Fruit fly (Drosophila melanogaster) whole organism, embryonic: ENCODE results near the gene CG4133.

Source experiments
- Atf3 ChIP-seq: fragments of 200-800 bp; sonication (Bioruptor generic); optimal IDR thresholded peaks from 3 replicates; lab custom pipeline; 2016; ENCODE audit warnings: missing biosample characterization, missing genetic modification characterization
- CG10147 ChIP-seq: fragments of 200-800 bp; sonication (Bioruptor generic); optimal IDR thresholded peaks from 2 replicates; lab custom pipeline; 2019; ENCODE audit warnings: missing biosample characterization, mild to moderate bottlenecking, missing genetic modification characterization, moderate library complexity
- CG11093 ChIP-seq: fragments of 200-800 bp; sonication (Bioruptor generic); IDR thresholded peaks from 3 replicates; pipeline ENCODE4 v1.3.6; 2022; ENCODE audit warnings: missing biosample characterization, missing genetic modification characterization
- CG11247 ChIP-seq: fragments of 200-800 bp; sonication (Bioruptor generic); IDR thresholded peaks from 2 replicates; pipeline ENCODE4 v1.3.6; 2022; ENCODE audit warnings: missing biosample characterization, missing genetic modification characterization
- CG11696 ChIP-seq: fragments of 200-800 bp; sonication (Bioruptor generic); IDR thresholded peaks from 2 replicates; pipeline ENCODE4 v1.3.6; 2022; ENCODE audit warnings: missing biosample characterization, missing genetic modification characterization
- CG12155 ChIP-seq: fragments of 200-800 bp; sonication (Bioruptor generic); optimal IDR thresholded peaks from 3 replicates; lab custom pipeline; 2016; ENCODE audit warnings: missing biosample characterization, missing genetic modification characterization
- CG12299 ChIP-seq: fragments of 200-800 bp; sonication (Bioruptor generic); optimal IDR thresholded peaks from 2 replicates; lab custom pipeline; 2018; ENCODE audit warnings: missing biosample characterization, mild to moderate bottlenecking, missing genetic modification characterization
- CG12744 ChIP-seq: fragments of 200-800 bp; sonication (Bioruptor generic); optimal IDR thresholded peaks from 2 replicates; lab custom pipeline; 2016; ENCODE audit warnings: missing biosample characterization, missing genetic modification characterization
- CG12942 ChIP-seq: fragments of 200-800 bp; sonication (Bioruptor generic); optimal IDR thresholded peaks from 3 replicates; lab custom pipeline; 2016; ENCODE audit warnings: missing biosample characterization, missing genetic modification characterization
- CG15696 ChIP-seq: fragments of 200-800 bp; sonication (Bioruptor generic); optimal IDR thresholded peaks from 2 replicates; lab custom pipeline; 2019; ENCODE audit warnings: missing biosample characterization, mild to moderate bottlenecking, missing genetic modification characterization, moderate library complexity
- CG17328 ChIP-seq: fragments of 200-800 bp; sonication (Bioruptor generic); IDR thresholded peaks from 2 replicates; pipeline ENCODE4 v1.3.6; 2022; ENCODE audit warnings: missing biosample characterization, missing genetic modification characterization
- CG2875 ChIP-seq: fragments of 200-800 bp; sonication (Bioruptor generic); optimal IDR thresholded peaks from 2 replicates; lab custom pipeline; 2017; ENCODE audit warnings: missing biosample characterization, mild to moderate bottlenecking, missing genetic modification characterization, missing genetic modification reagents
- CG30020 ChIP-seq: fragments of 200-800 bp; optimal IDR thresholded peaks from 2 replicates; lab custom pipeline; 2019; ENCODE audit warnings: missing biosample characterization, mild to moderate bottlenecking, missing genetic modification characterization, moderate library complexity
- CG31441 ChIP-seq: fragments of 200-800 bp; sonication (Bioruptor generic); IDR thresholded peaks from 2 replicates; pipeline ENCODE4 v1.3.6; 2022; ENCODE audit warnings: missing biosample characterization, missing genetic modification characterization
- CG33557 ChIP-seq: fragments of 200-800 bp; sonication (Bioruptor generic); optimal IDR thresholded peaks from 2 replicates; lab custom pipeline; 2019; ENCODE audit warnings: missing biosample characterization, mild to moderate bottlenecking, missing genetic modification characterization, moderate library complexity
- CG42726 ChIP-seq: fragments of 200-800 bp; sonication (Bioruptor generic); IDR thresholded peaks from 2 replicates; pipeline ENCODE4 v1.3.6; 2022; ENCODE audit warnings: missing biosample characterization, missing genetic modification characterization; ENCODE audit not compliant: partially characterized antibody
- CG4707 ChIP-seq: fragments of 200-800 bp; sonication (Bioruptor generic); optimal IDR thresholded peaks from 2 replicates; lab custom pipeline; 2018; ENCODE audit warnings: missing biosample characterization, mild to moderate bottlenecking, missing genetic modification characterization, moderate library complexity
- CG5953 ChIP-seq: fragments of 200-800 bp; sonication (Bioruptor generic); IDR thresholded peaks from 2 replicates; pipeline ENCODE4 v1.3.6; 2022; ENCODE audit warnings: missing biosample characterization, missing genetic modification characterization
- CG8944 ChIP-seq: fragments of 200-800 bp; sonication (Bioruptor generic); optimal IDR thresholded peaks from 3 replicates; lab custom pipeline; 2016; ENCODE audit warnings: missing biosample characterization, missing genetic modification characterization
- Elba2 ChIP-seq: fragments of 200-800 bp; sonication (Bioruptor generic); optimal IDR thresholded peaks from 3 replicates; lab custom pipeline; 2016; ENCODE audit warnings: missing biosample characterization, missing genetic modification characterization
- HHEX ChIP-seq: fragments of 200-800 bp; sonication (Bioruptor generic); optimal IDR thresholded peaks from 3 replicates; lab custom pipeline; 2017; ENCODE audit warnings: missing biosample characterization, mild to moderate bottlenecking, missing genetic modification characterization, missing genetic modification reagents
- HmgZ ChIP-seq: fragments of 200-800 bp; sonication (Bioruptor generic); optimal IDR thresholded peaks from 2 replicates; lab custom pipeline; 2018; ENCODE audit warnings: missing biosample characterization, mild to moderate bottlenecking, missing genetic modification characterization
- Mad ChIP-seq: fragments of 200-800 bp; sonication (Bioruptor generic); optimal IDR thresholded peaks from 2 replicates; lab custom pipeline; 2016; ENCODE audit warnings: missing biosample characterization, missing genetic modification characterization
- Meics ChIP-seq: fragments of 200-800 bp; sonication (Bioruptor generic); optimal IDR thresholded peaks from 2 replicates; lab custom pipeline; 2017; ENCODE audit warnings: missing biosample characterization, mild to moderate bottlenecking, missing genetic modification characterization
- Scr ChIP-seq: fragments of 200-800 bp; sonication (Bioruptor generic); IDR thresholded peaks from 2 replicates; pipeline ENCODE4 v1.3.6; 2022; ENCODE audit warnings: missing biosample characterization, missing genetic modification characterization; ENCODE audit not compliant: partially characterized antibody
- Side ChIP-seq: fragments of 200-800 bp; sonication (Bioruptor generic); optimal IDR thresholded peaks from 2 replicates; lab custom pipeline; 2016; ENCODE audit warnings: missing biosample characterization, missing genetic modification characterization
- Sin3A ChIP-seq: fragments of >200 bp; optimal IDR thresholded peaks from 2 replicates; lab custom pipeline; 2018
- Sry-β ChIP-seq: fragments of 200-800 bp; sonication (Bioruptor generic); optimal IDR thresholded peaks from 2 replicates; lab custom pipeline; 2018; ENCODE audit warnings: missing biosample characterization, mild to moderate bottlenecking, missing genetic modification characterization, moderate library complexity
- Sry-δ ChIP-seq: fragments of 200-800 bp; sonication (Bioruptor generic); optimal IDR thresholded peaks from 2 replicates; lab custom pipeline; 2016; ENCODE audit warnings: missing biosample characterization, missing genetic modification characterization
- Ssrp ChIP-seq: fragments of 200-800 bp; sonication (Bioruptor generic); optimal IDR thresholded peaks from 2 replicates; lab custom pipeline; 2018; ENCODE audit warnings: missing biosample characterization, mild to moderate bottlenecking, missing genetic modification characterization, moderate library complexity
- ac ChIP-seq: fragments of 200-800 bp; sonication (Bioruptor generic); optimal IDR thresholded peaks from 3 replicates; lab custom pipeline; 2017; ENCODE audit warnings: missing biosample characterization, mild to moderate bottlenecking, missing genetic modification characterization
- amos ChIP-seq: fragments of 200-800 bp; sonication (Bioruptor generic); IDR thresholded peaks from 2 replicates; pipeline ENCODE4 v1.3.6; 2022; ENCODE audit warnings: missing biosample characterization, missing genetic modification characterization; ENCODE audit not compliant: partially characterized antibody
- btn ChIP-seq: fragments of 200-800 bp; sonication (Bioruptor generic); optimal IDR thresholded peaks from 2 replicates; lab custom pipeline; 2016; ENCODE audit warnings: missing biosample characterization, missing genetic modification characterization
- dmrt99B ChIP-seq: fragments of 200-800 bp; sonication (Bioruptor generic); optimal IDR thresholded peaks from 2 replicates; lab custom pipeline; 2018; ENCODE audit warnings: missing biosample characterization, mild to moderate bottlenecking, missing genetic modification characterization, moderate library complexity
- ems ChIP-seq: fragments of 200-800 bp; sonication (Bioruptor generic); optimal IDR thresholded peaks from 3 replicates; lab custom pipeline; 2016; ENCODE audit warnings: missing biosample characterization, missing genetic modification characterization
- fd102C ChIP-seq: fragments of 200-800 bp; sonication (Bioruptor generic); optimal IDR thresholded peaks from 2 replicates; lab custom pipeline; 2018; ENCODE audit warnings: missing biosample characterization, mild to moderate bottlenecking, missing genetic modification characterization, moderate library complexity
- gce ChIP-seq: fragments of 200-800 bp; sonication (Bioruptor generic); IDR thresholded peaks from 3 replicates; pipeline ENCODE4 v1.3.6; 2022; ENCODE audit warnings: missing biosample characterization, missing genetic modification characterization
- lilli ChIP-seq: fragments of 200-800 bp; sonication (Bioruptor generic); optimal IDR thresholded peaks from 3 replicates; lab custom pipeline; 2016; ENCODE audit warnings: missing biosample characterization, missing genetic modification characterization
- luna ChIP-seq: fragments of 200-800 bp; sonication (Bioruptor generic); optimal IDR thresholded peaks from 2 replicates; lab custom pipeline; 2016; ENCODE audit warnings: missing biosample characterization, missing genetic modification characterization
- maf-S ChIP-seq: fragments of 200-800 bp; sonication (Bioruptor generic); optimal IDR thresholded peaks from 2 replicates; lab custom pipeline; 2016; ENCODE audit warnings: missing biosample characterization, missing genetic modification characterization
- pnt ChIP-seq: fragments of 200-800 bp; sonication (Bioruptor generic); optimal IDR thresholded peaks from 3 replicates; lab custom pipeline; 2016; ENCODE audit warnings: missing biosample characterization, missing genetic modification characterization
- repo ChIP-seq: fragments of 200-800 bp; sonication (Bioruptor generic); optimal IDR thresholded peaks from 2 replicates; lab custom pipeline; 2016; ENCODE audit warnings: missing biosample characterization, missing genetic modification characterization
- sens ChIP-seq: fragments of 200-800 bp; sonication (Bioruptor generic); peaks from one replicate; lab custom pipeline; 2016; ENCODE audit warnings: missing biosample characterization, missing genetic modification characterization
- sob ChIP-seq: fragments of 200-800 bp; sonication (Bioruptor generic); IDR thresholded peaks from 2 replicates; pipeline ENCODE4 v1.3.6; 2022; ENCODE audit warnings: missing biosample characterization, missing genetic modification characterization
- sug ChIP-seq: fragments of 200-800 bp; optimal IDR thresholded peaks from 2 replicates; lab custom pipeline; 2019; ENCODE audit warnings: missing biosample characterization, mild to moderate bottlenecking, missing genetic modification characterization, moderate library complexity
- tll ChIP-seq, 2 experiments: fragments of 200-800 bp in 1 of 2; fragments of >200 bp in 1 of 2; sonication (Bioruptor generic) in 1 of 2; optimal IDR thresholded peaks; 2 replicates each; lab custom pipeline; 2017 to 2019; ENCODE audit warnings: missing biosample characterization in 2 of 2, missing genetic modification characterization in 2 of 2, mild to moderate bottlenecking in 1 of 2, moderate library complexity in 1 of 2
- twi ChIP-seq: fragments of 200-800 bp; optimal IDR thresholded peaks from 2 replicates; lab custom pipeline; 2019; ENCODE audit warnings: missing biosample characterization, mild to moderate bottlenecking, missing genetic modification characterization, moderate library complexity
- usp ChIP-seq: fragments of >200 bp; optimal IDR thresholded peaks from 2 replicates; lab custom pipeline; 2017; ENCODE audit warnings: missing biosample characterization, missing genetic modification characterization
- wor ChIP-seq: fragments of 200-800 bp; sonication (Bioruptor generic); IDR thresholded peaks from 2 replicates; pipeline ENCODE4 v1.3.6; 2022; ENCODE audit warnings: missing biosample characterization, missing genetic modification characterization
- zen2 ChIP-seq: fragments of 200-800 bp; sonication (Bioruptor generic); IDR thresholded peaks from 3 replicates; pipeline ENCODE4 v1.3.6; 2022; ENCODE audit warnings: missing biosample characterization, missing genetic modification characterization; ENCODE audit not compliant: partially characterized antibody

Gene CG4133

DNA sequence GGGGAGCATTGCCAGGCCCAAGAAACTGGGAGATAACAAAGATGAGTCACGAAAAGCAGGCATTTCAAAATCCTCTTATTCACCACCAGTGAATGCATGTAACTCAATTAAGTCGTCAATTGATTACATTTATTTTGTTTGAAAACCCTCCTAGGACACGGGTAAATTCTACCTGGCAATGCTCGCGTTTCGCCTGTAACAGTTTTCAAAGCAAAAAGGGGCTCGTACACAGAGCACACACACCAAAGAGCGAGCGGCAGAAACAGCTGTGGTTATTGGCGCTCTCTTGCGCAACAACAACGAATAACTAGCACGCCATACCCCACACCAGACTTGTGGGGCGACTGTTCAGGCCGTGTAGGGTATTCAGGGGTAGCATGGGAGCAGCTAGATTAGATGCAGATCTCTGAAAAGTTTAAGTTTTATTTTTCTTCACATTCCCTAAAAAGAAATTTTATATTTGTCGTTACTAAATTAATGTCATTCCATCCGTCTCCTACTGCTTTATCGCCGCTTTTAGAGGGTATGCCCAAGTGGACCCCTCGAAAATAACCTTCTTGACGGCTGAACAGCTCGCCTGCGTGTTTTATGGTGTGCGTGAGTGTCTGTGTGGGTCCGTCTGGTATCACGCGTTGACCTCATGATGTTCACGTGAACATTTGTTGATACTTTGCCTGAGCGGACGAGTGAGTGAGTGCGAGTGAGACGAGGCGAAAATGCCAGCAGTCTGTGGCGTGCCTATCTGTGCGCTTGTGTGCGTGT, 25.5 kb downstream of the CG4133 start (continued):
- TF ChIP-seq Mad (GFP tag; lab: Kevin White, UChicago), result peak; percentile 100
- no peak for TF ChIP-seq CG11696 (GFP tag; lab: Robert Waterston, UW)
- peak; percentile 100 for TF ChIP-seq Ssrp (tag; lab: Kevin White, UChicago)
- TF ChIP-seq btn (GFP tag; lab: Kevin White, UChicago), result peak; percentile 100
- TF ChIP-seq amos (GFP tag; lab: Robert Waterston, UW), result no peak
- TF ChIP-seq sug (tag; lab: Kevin White, UChicago), result peak; percentile 100
- TF ChIP-seq zen2, result no peak
- no peak for TF ChIP-seq gce (GFP tag; lab: Robert Waterston, UW)
- peak; percentile 100 for TF ChIP-seq Side (GFP tag; lab: Kevin White, UChicago)
- TF ChIP-seq HHEX (GFP tag; lab: Kevin White, UChicago), result peak; percentile 100
- peak; percentile 95 for TF ChIP-seq CG30020
- peak; percentile 100 for TF ChIP-seq CG12744 (GFP tag; lab: Kevin White, UChicago)
- no peak for TF ChIP-seq Scr (GFP tag; lab: Robert Waterston, UW)
- TF ChIP-seq tll (GFP tag; optimal IDR thresholded peaks at IDR 0.05; lab: Kevin White, UChicago), result peak; percentile 63 to 94
- peak; percentile 100 for TF ChIP-seq luna
- TF ChIP-seq Sry-β (GFP tag; lab: Kevin White, UChicago), result peak; percentile 84
- TF ChIP-seq Sry-δ (GFP tag; lab: Kevin White, UChicago), result peak; percentile 96
- peak; percentile 100 for TF ChIP-seq CG12299 (tag; lab: Kevin White, UChicago)
- TF ChIP-seq Sin3A (lab: Kevin White, UChicago), result no peak
- peak; percentile 99 for TF ChIP-seq CG4707
- peak; percentile 100 for TF ChIP-seq dmrt99B (tag; lab: Kevin White, UChicago)
- no peak for TF ChIP-seq CG31441 (GFP tag; lab: Robert Waterston, UW)
- TF ChIP-seq CG11247 (GFP tag; lab: Robert Waterston, UW), result no peak
- peak; percentile 100 for TF ChIP-seq repo
- peak; percentile 100 for TF ChIP-seq CG8944 (GFP tag; lab: Kevin White, UChicago)
- TF ChIP-seq sens (GFP tag; lab: Kevin White, UChicago), result peak; percentile 100
- TF ChIP-seq Elba2 (GFP tag; lab: Kevin White, UChicago), result peak; percentile 99
- TF ChIP-seq CG12942 (GFP tag; lab: Kevin White, UChicago), result peak; percentile 100
- TF ChIP-seq CG17328 (GFP tag; lab: Robert Waterston, UW), result no peak
- peak; percentile 100 for TF ChIP-seq HmgZ (tag; lab: Kevin White, UChicago)
- peak; percentile 100 for TF ChIP-seq ems (GFP tag; lab: Kevin White, UChicago)
- no peak for TF ChIP-seq CG42726
- peak; percentile 100 for TF ChIP-seq CG33557
- peak; percentile 100 for TF ChIP-seq CG15696 (tag; lab: Kevin White, UChicago)
- TF ChIP-seq CG11093, result peak; percentile 100
- peak; percentile 100 for TF ChIP-seq ac
- TF ChIP-seq lilli (GFP tag; lab: Kevin White, UChicago), result peak; percentile 100
- peak; percentile 100 for TF ChIP-seq twi
- TF ChIP-seq fd102C, result peak; percentile 99
- TF ChIP-seq sob (GFP tag; lab: Robert Waterston, UW), result no peak
- TF ChIP-seq CG10147 (GFP tag; lab: Kevin White, UChicago), result peak; percentile 100
- no peak for TF ChIP-seq usp (GFP tag; lab: Kevin White, UChicago)
- TF ChIP-seq Meics, result peak; percentile 100
- TF ChIP-seq CG12155 (GFP tag; lab: Kevin White, UChicago), result peak; percentile 100
- TF ChIP-seq pnt, result peak; percentile 100
- no peak for TF ChIP-seq CG5953
- TF ChIP-seq maf-S, result peak; percentile 100
- TF ChIP-seq Atf3 (GFP tag; lab: Kevin White, UChicago), result peak; percentile 100
- peak; percentile 100 for TF ChIP-seq CG2875 (GFP tag; lab: Kevin White, UChicago)
- TF ChIP-seq wor (GFP tag; lab: Robert Waterston, UW), result no peak
